Worm (Caenorhabditis elegans) whole organism, L2 larva: ENCODE measurements around the gene sna-2.
"Not testable (repeated sequence)": the region's sequence is repeated elsewhere in the genome, so short reads cannot be mapped to it uniquely, and the experiment has no call there.

ENCODE experiments used
- F13H6.1 ChIP-seq: sonication (generic microtip); optimal IDR thresholded peaks from 2 replicates; lab custom pipeline; 2016; ENCODE audit warnings: missing genetic modification characterization, missing compliant biosample characterization
- R02D3.7 ChIP-seq: fragments of 150-350 bp; optimal IDR thresholded peaks from 2 replicates; lab custom pipeline; 2014; ENCODE audit warnings: missing biosample characterization, missing genetic modification characterization
- Y55F3AM.14 ChIP-seq: fragments of 200-800 bp; sonication (Bioruptor generic); optimal IDR thresholded peaks from 2 replicates; lab custom pipeline; 2018; ENCODE audit warnings: mild to moderate bottlenecking, missing genetic modification characterization, missing compliant biosample characterization
- ZK546.5 ChIP-seq: sonication (generic microtip); optimal IDR thresholded peaks from 2 replicates; lab custom pipeline; 2017; ENCODE audit warnings: missing biosample characterization, missing genetic modification characterization
- alr-1 ChIP-seq: fragments of 150-350 bp; optimal IDR thresholded peaks from 2 replicates; lab custom pipeline; 2014; ENCODE audit warnings: missing biosample characterization, missing genetic modification characterization
- aly-2 ChIP-seq: fragments of 150-350 bp; optimal IDR thresholded peaks from 2 replicates; lab custom pipeline; 2014; ENCODE audit warnings: missing biosample characterization, missing genetic modification characterization
- blmp-1 ChIP-seq: sonication (generic microtip); optimal IDR thresholded peaks from 2 replicates; lab custom pipeline; 2017; ENCODE audit warnings: missing genetic modification characterization, mild to moderate bottlenecking, missing compliant biosample characterization, antibody characterized with exemption, moderate library complexity; ENCODE audit not compliant: insufficient read depth
- ceh-82 ChIP-seq: fragments of 150-350 bp; optimal IDR thresholded peaks from 2 replicates; lab custom pipeline; 2014; ENCODE audit warnings: missing biosample characterization, missing genetic modification characterization
- crh-2 ChIP-seq: sonication (generic microtip); optimal IDR thresholded peaks from 2 replicates; lab custom pipeline; 2017; ENCODE audit warnings: missing biosample characterization, missing genetic modification characterization
- egl-27 ChIP-seq: sonication (generic microtip); optimal IDR thresholded peaks from 3 replicates; lab custom pipeline; 2017; ENCODE audit warnings: missing biosample characterization, missing genetic modification reagents, missing genetic modification characterization
- elt-3 ChIP-seq: sonication (generic microtip); optimal IDR thresholded peaks from 2 replicates; lab custom pipeline; 2017; ENCODE audit warnings: missing biosample characterization, missing genetic modification characterization
- fos-1 ChIP-seq: fragments of 150-350 bp; optimal IDR thresholded peaks from 2 replicates; lab custom pipeline; 2014; ENCODE audit warnings: missing biosample characterization, missing genetic modification characterization
- gmeb-1 ChIP-seq: fragments of 150-350 bp; optimal IDR thresholded peaks from 2 replicates; lab custom pipeline; 2014; ENCODE audit warnings: missing biosample characterization, missing genetic modification characterization
- lin-13 ChIP-seq: fragments of 150-350 bp; optimal IDR thresholded peaks from 2 replicates; lab custom pipeline; 2014; ENCODE audit warnings: missing biosample characterization, missing genetic modification reagents, missing genetic modification characterization
- mab-5 ChIP-seq: fragments of 150-350 bp; optimal IDR thresholded peaks from 2 replicates; lab custom pipeline; 2014; ENCODE audit warnings: missing biosample characterization, missing genetic modification characterization
- nhr-12 ChIP-seq: fragments of 150-350 bp; optimal IDR thresholded peaks from 2 replicates; lab custom pipeline; 2014; ENCODE audit warnings: missing biosample characterization, missing genetic modification characterization
- nhr-129 ChIP-seq: fragments of 150-350 bp; optimal IDR thresholded peaks from 2 replicates; lab custom pipeline; 2014; ENCODE audit warnings: missing biosample characterization, missing genetic modification characterization
- nhr-21 ChIP-seq: fragments of 150-350 bp; optimal IDR thresholded peaks from 2 replicates; lab custom pipeline; 2014; ENCODE audit warnings: missing biosample characterization, missing genetic modification characterization
- nhr-23 ChIP-seq: fragments of 150-350 bp; optimal IDR thresholded peaks from 2 replicates; lab custom pipeline; 2014; ENCODE audit warnings: missing biosample characterization, missing genetic modification reagents, missing genetic modification characterization
- nhr-237 ChIP-seq: fragments of 150-350 bp; optimal IDR thresholded peaks from 2 replicates; lab custom pipeline; 2014; ENCODE audit warnings: missing biosample characterization, missing genetic modification characterization
- nhr-25 ChIP-seq: fragments of 150-350 bp; sonication (generic microtip); optimal IDR thresholded peaks from 3 replicates; lab custom pipeline; 2014; ENCODE audit warnings: missing biosample characterization, missing genetic modification characterization
- nhr-77 ChIP-seq: fragments of 150-350 bp; optimal IDR thresholded peaks from 2 replicates; lab custom pipeline; 2014; ENCODE audit warnings: missing biosample characterization, missing genetic modification characterization
- peb-1 ChIP-seq: fragments of 150-350 bp; optimal IDR thresholded peaks from 2 replicates; lab custom pipeline; 2014; ENCODE audit warnings: missing biosample characterization, missing genetic modification characterization
- sem-4 ChIP-seq: fragments of 150-350 bp; optimal IDR thresholded peaks from 2 replicates; lab custom pipeline; 2014; ENCODE audit warnings: missing biosample characterization, missing genetic modification reagents, missing genetic modification characterization
- skn-1 ChIP-seq: sonication (generic microtip); optimal IDR thresholded peaks from 2 replicates; lab custom pipeline; 2017; ENCODE audit warnings: missing biosample characterization, missing genetic modification characterization
- snpc-4 ChIP-seq: fragments of 150-350 bp; optimal IDR thresholded peaks from 2 replicates; lab custom pipeline; 2014; ENCODE audit warnings: missing biosample characterization, missing genetic modification characterization
- unc-55 ChIP-seq: fragments of 150-350 bp; sonication (generic microtip); optimal IDR thresholded peaks from 3 replicates; lab custom pipeline; 2014; ENCODE audit warnings: missing biosample characterization, missing genetic modification reagents, missing genetic modification characterization
- ztf-1 ChIP-seq: fragments of 200-800 bp; sonication (Bioruptor generic); conservative IDR thresholded peaks from 2 replicates; pipeline ENCODE4 v1.3.6; 2022; ENCODE audit warnings: missing genetic modification characterization, missing compliant biosample characterization
- ztf-11 ChIP-seq: sonication (generic microtip); optimal IDR thresholded peaks from 2 replicates; lab custom pipeline; 2017; ENCODE audit warnings: missing biosample characterization, missing genetic modification characterization

The sna-2 gene

ce11 chrIV:9778016-9778415 lies 582 bp upstream of the sna-2 start, which contains the start of gene T13F2.6:
Gene T13F2.6 (plus strand): TSS chrIV:9778321.
- no peak for TF ChIP-seq mab-5
- no peak for TF ChIP-seq R02D3.7
- TF ChIP-seq sem-4 (tag; lab: Kevin White, UChicago), result no peak
- no peak for TF ChIP-seq ztf-1 (GFP tag; lab: Robert Waterston, UW)
- TF ChIP-seq nhr-129 (tag; lab: Kevin White, UChicago), result no peak
- TF ChIP-seq peb-1 (tag; lab: Kevin White, UChicago), result no peak
- TF ChIP-seq nhr-237 (tag; lab: Kevin White, UChicago), result no peak
- TF ChIP-seq alr-1, result no peak
- TF ChIP-seq blmp-1, result no peak
- TF ChIP-seq snpc-4 (tag; lab: Kevin White, UChicago), result no peak
- TF ChIP-seq nhr-25 (tag; lab: Kevin White, UChicago), result no peak
- no peak for TF ChIP-seq egl-27 (tag; lab: Kevin White, UChicago)
- TF ChIP-seq nhr-77 (tag; lab: Kevin White, UChicago), result no peak
- no peak for TF ChIP-seq nhr-23
- TF ChIP-seq skn-1 (tag; lab: Kevin White, UChicago), result no peak
- TF ChIP-seq fos-1, result no peak
- TF ChIP-seq crh-2 (tag; lab: Kevin White, UChicago), result no peak

- TF ChIP-seq lin-13, result no peak
- TF ChIP-seq sem-4 (tag; lab: Kevin White, UChicago), result no peak
Measured at ce11 chrIV:9773441-9773840, 4.0 kb downstream of the sna-2 start.

- no peak for TF ChIP-seq lin-13
- TF ChIP-seq alr-1, result no peak
- TF ChIP-seq blmp-1, result no peak
- TF ChIP-seq skn-1 (tag; lab: Kevin White, UChicago), result no peak
- TF ChIP-seq egl-27 (tag; lab: Kevin White, UChicago), result no peak
- TF ChIP-seq ztf-11, result no peak
- no peak for TF ChIP-seq nhr-25 (tag; lab: Kevin White, UChicago)
- TF ChIP-seq aly-2 (tag; lab: Kevin White, UChicago), result no peak
- no peak for TF ChIP-seq F13H6.1 (tag; lab: Kevin White, UChicago)
- no peak for TF ChIP-seq ztf-1 (GFP tag; lab: Robert Waterston, UW)
- no peak for TF ChIP-seq ceh-82 (tag; lab: Kevin White, UChicago)
- TF ChIP-seq R02D3.7, result no peak
- TF ChIP-seq ZK546.5 (tag; lab: Kevin White, UChicago), result no peak
Measured at ce11 chrIV:9772096-9772720, 5.2 kb downstream of the sna-2 start, which contains the start of gene cav-1. Gene cav-1 (plus strand): TSS chrIV:9772510.

- TF ChIP-seq gmeb-1 (tag; lab: Kevin White, UChicago) (no peak), mab-5 (peak; percentile 12), ceh-82 (tag; lab: Kevin White, UChicago) (no peak)
Measured at ce11 chrIV:9770798-9771197, 6.6 kb downstream of the sna-2 start.

ce11 chrIV:9769746-9770145 lies 7.7 kb downstream of the sna-2 start, which contains the start of gene msp-78:
Gene msp-78 (plus strand): TSS chrIV:9770046.
- not testable (repeated sequence) for TF ChIP-seq elt-3 (tag; lab: Kevin White, UChicago); nhr-21; nhr-23

- TF ChIP-seq R02D3.7; nhr-129 (tag; lab: Kevin White, UChicago); nhr-12 (tag; lab: Kevin White, UChicago): not testable (repeated sequence)
- TF ChIP-seq, all 48 proteins: peak for 0; not testable (repeated sequence) for 48
Measured at ce11 chrIV:9767054-9767453, 10.4 kb downstream of the sna-2 start, which contains the start of gene msp-79. Gene msp-79 (minus strand): TSS chrIV:9767154.

ce11 chrIV:9766250-9766649 lies 11.2 kb downstream of the sna-2 start, which contains the start of gene ssp-36:
Gene ssp-36 (minus strand): TSS chrIV:9766350.
- no peak for TF ChIP-seq unc-55 (GFP tag; lab: Kevin White, UChicago)
- TF ChIP-seq Y55F3AM.14 (GFP tag; lab: Kevin White, UChicago), result no peak
- no peak for TF ChIP-seq snpc-4 (tag; lab: Kevin White, UChicago)
